Worm (Caenorhabditis elegans) whole organism, L2 larva: ENCODE data around the gene R12B2.6.

Experiments
- C34F6.9 ChIP-seq: fragments of 150-350 bp; optimal IDR thresholded peaks from 2 replicates; lab custom pipeline; 2014; ENCODE audit warnings: missing biosample characterization, missing genetic modification characterization
- F13H6.1 ChIP-seq: sonication (generic microtip); optimal IDR thresholded peaks from 2 replicates; lab custom pipeline; 2016; ENCODE audit warnings: missing genetic modification characterization, missing compliant biosample characterization
- R02D3.7 ChIP-seq: fragments of 150-350 bp; optimal IDR thresholded peaks from 2 replicates; lab custom pipeline; 2014; ENCODE audit warnings: missing biosample characterization, missing genetic modification characterization
- Y55F3AM.14 ChIP-seq: fragments of 200-800 bp; sonication (Bioruptor generic); optimal IDR thresholded peaks from 2 replicates; lab custom pipeline; 2018; ENCODE audit warnings: mild to moderate bottlenecking, missing genetic modification characterization, missing compliant biosample characterization
- ZK546.5 ChIP-seq: sonication (generic microtip); optimal IDR thresholded peaks from 2 replicates; lab custom pipeline; 2017; ENCODE audit warnings: missing biosample characterization, missing genetic modification characterization
- alr-1 ChIP-seq: fragments of 150-350 bp; optimal IDR thresholded peaks from 2 replicates; lab custom pipeline; 2014; ENCODE audit warnings: missing biosample characterization, missing genetic modification characterization
- aly-2 ChIP-seq: fragments of 150-350 bp; optimal IDR thresholded peaks from 2 replicates; lab custom pipeline; 2014; ENCODE audit warnings: missing biosample characterization, missing genetic modification characterization
- ama-1 ChIP-seq: fragments of 150-350 bp; optimal IDR thresholded peaks from 2 replicates; lab custom pipeline; 2018; ENCODE audit warnings: inconsistent platforms
- blmp-1 ChIP-seq: sonication (generic microtip); optimal IDR thresholded peaks from 2 replicates; lab custom pipeline; 2017; ENCODE audit warnings: missing genetic modification characterization, mild to moderate bottlenecking, missing compliant biosample characterization, antibody characterized with exemption, moderate library complexity; ENCODE audit not compliant: insufficient read depth
- ceh-82 ChIP-seq: fragments of 150-350 bp; optimal IDR thresholded peaks from 2 replicates; lab custom pipeline; 2014; ENCODE audit warnings: missing biosample characterization, missing genetic modification characterization
- dmd-4 ChIP-seq: sonication (generic microtip); optimal IDR thresholded peaks from 2 replicates; lab custom pipeline; 2017; ENCODE audit warnings: missing biosample characterization, missing genetic modification characterization
- egl-27 ChIP-seq: sonication (generic microtip); optimal IDR thresholded peaks from 3 replicates; lab custom pipeline; 2017; ENCODE audit warnings: missing biosample characterization, missing genetic modification reagents, missing genetic modification characterization
- elt-3 ChIP-seq: sonication (generic microtip); optimal IDR thresholded peaks from 2 replicates; lab custom pipeline; 2017; ENCODE audit warnings: missing biosample characterization, missing genetic modification characterization
- fos-1 ChIP-seq: fragments of 150-350 bp; optimal IDR thresholded peaks from 2 replicates; lab custom pipeline; 2014; ENCODE audit warnings: missing biosample characterization, missing genetic modification characterization
- lin-11 ChIP-seq: fragments of 150-350 bp; sonication (generic microtip); optimal IDR thresholded peaks from 2 replicates; lab custom pipeline; 2014; ENCODE audit warnings: missing biosample characterization, missing genetic modification characterization, inconsistent platforms, mixed read lengths
- mab-5 ChIP-seq: fragments of 150-350 bp; optimal IDR thresholded peaks from 2 replicates; lab custom pipeline; 2014; ENCODE audit warnings: missing biosample characterization, missing genetic modification characterization
- mdl-1 ChIP-seq, 2 experiments: fragments of 150-350 bp in 1 of 2; sonication (generic microtip) in 1 of 2; optimal IDR thresholded peaks; 2 replicates each; lab custom pipeline; 2017; ENCODE audit warnings: missing biosample characterization in 2 of 2, missing genetic modification characterization in 2 of 2
- nhr-12 ChIP-seq: fragments of 150-350 bp; optimal IDR thresholded peaks from 2 replicates; lab custom pipeline; 2014; ENCODE audit warnings: missing biosample characterization, missing genetic modification characterization
- nhr-129 ChIP-seq: fragments of 150-350 bp; optimal IDR thresholded peaks from 2 replicates; lab custom pipeline; 2014; ENCODE audit warnings: missing biosample characterization, missing genetic modification characterization
- nhr-21 ChIP-seq: fragments of 150-350 bp; optimal IDR thresholded peaks from 2 replicates; lab custom pipeline; 2014; ENCODE audit warnings: missing biosample characterization, missing genetic modification characterization
- nhr-237 ChIP-seq: fragments of 150-350 bp; optimal IDR thresholded peaks from 2 replicates; lab custom pipeline; 2014; ENCODE audit warnings: missing biosample characterization, missing genetic modification characterization
- nhr-25 ChIP-seq: fragments of 150-350 bp; sonication (generic microtip); optimal IDR thresholded peaks from 3 replicates; lab custom pipeline; 2014; ENCODE audit warnings: missing biosample characterization, missing genetic modification characterization
- peb-1 ChIP-seq: fragments of 150-350 bp; optimal IDR thresholded peaks from 2 replicates; lab custom pipeline; 2014; ENCODE audit warnings: missing biosample characterization, missing genetic modification characterization
- sem-4 ChIP-seq: fragments of 150-350 bp; optimal IDR thresholded peaks from 2 replicates; lab custom pipeline; 2014; ENCODE audit warnings: missing biosample characterization, missing genetic modification reagents, missing genetic modification characterization
- skn-1 ChIP-seq: sonication (generic microtip); optimal IDR thresholded peaks from 2 replicates; lab custom pipeline; 2017; ENCODE audit warnings: missing biosample characterization, missing genetic modification characterization
- sma-9 ChIP-seq, 2 experiments: fragments of 150-350 bp in 1 of 2; sonication (generic microtip) in 1 of 2; optimal IDR thresholded peaks; 2 replicates each; lab custom pipeline; 2014 to 2016; ENCODE audit warnings: missing genetic modification characterization in 2 of 2, mild to moderate bottlenecking in 1 of 2, missing biosample characterization in 1 of 2, missing compliant biosample characterization in 1 of 2, missing genetic modification reagents in 1 of 2, moderate library complexity in 1 of 2
- snpc-4 ChIP-seq: fragments of 150-350 bp; optimal IDR thresholded peaks from 2 replicates; lab custom pipeline; 2014; ENCODE audit warnings: missing biosample characterization, missing genetic modification characterization
- unc-39 ChIP-seq: fragments of 150-350 bp; optimal IDR thresholded peaks from 2 replicates; lab custom pipeline; 2014; ENCODE audit warnings: missing biosample characterization, missing genetic modification characterization
- unc-55 ChIP-seq: fragments of 150-350 bp; sonication (generic microtip); optimal IDR thresholded peaks from 3 replicates; lab custom pipeline; 2014; ENCODE audit warnings: missing biosample characterization, missing genetic modification reagents, missing genetic modification characterization
- unc-62 ChIP-seq: fragments of 150-350 bp; optimal IDR thresholded peaks from 2 replicates; lab custom pipeline; 2014; ENCODE audit warnings: missing biosample characterization, missing genetic modification reagents, missing genetic modification characterization
- ztf-4 ChIP-seq: fragments of 150-350 bp; optimal IDR thresholded peaks from 2 replicates; lab custom pipeline; 2014; ENCODE audit warnings: missing biosample characterization, missing genetic modification characterization

The R12B2.6 gene

DNA sequence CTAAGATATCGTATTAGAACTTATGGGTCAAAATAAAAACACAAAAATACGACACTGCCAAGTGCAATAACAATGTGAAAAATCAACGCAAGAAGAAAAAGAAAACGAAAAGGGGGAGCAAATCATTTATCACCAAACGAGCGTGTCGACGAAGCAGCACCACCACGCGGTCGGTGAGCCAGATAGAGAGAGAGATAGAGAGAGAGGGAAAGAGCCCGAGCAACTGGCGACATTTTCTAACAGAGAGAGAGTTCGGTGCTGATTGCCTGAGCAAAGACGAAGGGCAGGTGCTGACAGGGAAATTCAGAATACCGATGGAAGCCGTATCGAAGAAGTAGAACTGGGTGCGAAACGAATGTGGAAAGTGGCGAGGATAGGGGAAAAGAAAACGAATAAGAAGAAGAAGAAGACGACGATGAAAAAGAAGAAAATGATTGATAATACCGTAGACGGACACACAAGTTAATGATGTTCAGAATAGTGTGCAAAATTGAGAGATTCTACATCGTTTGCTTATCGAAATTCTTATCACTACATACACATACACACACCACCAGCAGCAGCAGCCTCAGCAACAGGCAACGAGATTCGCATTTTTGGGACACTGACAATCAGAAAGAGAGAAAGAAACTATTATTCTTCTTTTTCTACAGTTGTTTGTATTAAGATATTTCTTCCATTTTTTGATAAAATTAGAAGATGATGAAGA lies 1.4 kb upstream of the R12B2.6 start (continued):
- TF ChIP-seq unc-39 (tag; lab: Kevin White, UChicago) (no peak), dmd-4 (no peak), R02D3.7 (tag; lab: Kevin White, UChicago) (no peak), mdl-1 (tag; optimal IDR thresholded peaks at IDR 0.05; lab: Kevin White, UChicago) (no peak), sem-4 (tag; lab: Kevin White, UChicago) (no peak)

DNA sequence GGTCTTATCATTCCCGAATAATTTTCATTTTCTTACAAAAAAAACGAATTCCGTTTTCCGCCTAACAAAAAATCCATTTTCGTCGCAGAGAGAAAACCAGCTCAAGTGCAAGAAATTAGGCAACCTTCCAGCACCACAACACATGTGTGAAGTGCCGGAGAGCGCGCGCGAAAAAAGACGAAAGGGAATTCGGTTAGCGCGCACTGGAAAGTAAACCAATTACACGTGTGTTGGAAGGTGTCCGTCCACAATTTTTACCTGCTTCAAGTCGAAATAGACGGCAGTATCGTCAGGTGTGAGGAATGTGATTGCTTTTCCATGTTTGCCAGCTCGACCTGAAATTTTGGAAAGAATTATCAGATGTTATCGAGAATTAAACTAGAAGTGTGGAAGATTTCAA lies 710 bp upstream of the R12B2.6 start:
- no peak for TF ChIP-seq unc-62
- TF ChIP-seq Y55F3AM.14 (GFP tag; lab: Kevin White, UChicago) = no peak
- no peak for TF ChIP-seq nhr-25
- no peak for TF ChIP-seq nhr-12 (tag; lab: Kevin White, UChicago)
- no peak for TF ChIP-seq sma-9 (GFP tag; optimal IDR thresholded peaks at IDR 0.05; lab: Kevin White, UChicago)
- no peak for TF ChIP-seq sma-9 (tag; optimal IDR thresholded peaks at IDR 0.05; lab: Kevin White, UChicago)
- no peak for TF ChIP-seq ztf-4 (tag; lab: Kevin White, UChicago)
- TF ChIP-seq nhr-21 (tag; lab: Kevin White, UChicago) = no peak
- TF ChIP-seq sem-4 (tag; lab: Kevin White, UChicago) = no peak
- no peak for TF ChIP-seq lin-11 (tag; lab: Kevin White, UChicago)
- TF ChIP-seq alr-1 (tag; lab: Kevin White, UChicago) = no peak
- no peak for TF ChIP-seq skn-1 (tag; lab: Kevin White, UChicago)
- TF ChIP-seq unc-39 (tag; lab: Kevin White, UChicago) = no peak
- no peak for TF ChIP-seq ama-1
- TF ChIP-seq, all 48 proteins: peak for 0

DNA sequence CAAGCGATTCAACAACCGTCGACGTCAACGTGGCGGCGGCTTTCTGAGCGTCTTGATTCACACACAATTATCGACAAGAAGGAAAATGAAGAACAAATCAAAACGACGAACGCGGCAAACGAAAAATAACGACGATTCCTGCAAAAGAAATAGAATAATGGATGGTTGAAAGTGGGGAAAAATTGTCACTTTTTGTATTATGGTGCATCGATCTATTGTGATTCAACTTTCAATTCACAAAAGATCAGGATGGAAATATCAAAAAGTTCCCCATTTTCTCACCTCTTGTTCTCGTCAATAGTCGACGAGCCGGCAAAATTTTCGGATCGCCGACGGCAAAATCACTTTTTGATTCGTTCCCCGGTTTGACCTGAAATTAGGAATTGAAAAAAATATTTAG lies 577 bp downstream of the R12B2.6 start, which contains the start of the genes R12B2.13 and mdt-15:
TSS of gene R12B2.13 (minus strand) at position 101 of the 400 bp plus-strand sequence.
TSS of gene mdt-15 (minus strand) at position 376 of the 400 bp plus-strand sequence.
- TF ChIP-seq blmp-1 (tag; lab: Kevin White, UChicago) (no peak), R02D3.7 (tag; lab: Kevin White, UChicago) (no peak), F13H6.1 (tag; lab: Kevin White, UChicago) (no peak), mdl-1 (tag; optimal IDR thresholded peaks at IDR 0.05; lab: Kevin White, UChicago) (no peak), unc-55 (GFP tag; lab: Kevin White, UChicago) (no peak), unc-39 (tag; lab: Kevin White, UChicago) (no peak), C34F6.9 (tag; lab: Kevin White, UChicago) (no peak), unc-62 (no peak)

DNA sequence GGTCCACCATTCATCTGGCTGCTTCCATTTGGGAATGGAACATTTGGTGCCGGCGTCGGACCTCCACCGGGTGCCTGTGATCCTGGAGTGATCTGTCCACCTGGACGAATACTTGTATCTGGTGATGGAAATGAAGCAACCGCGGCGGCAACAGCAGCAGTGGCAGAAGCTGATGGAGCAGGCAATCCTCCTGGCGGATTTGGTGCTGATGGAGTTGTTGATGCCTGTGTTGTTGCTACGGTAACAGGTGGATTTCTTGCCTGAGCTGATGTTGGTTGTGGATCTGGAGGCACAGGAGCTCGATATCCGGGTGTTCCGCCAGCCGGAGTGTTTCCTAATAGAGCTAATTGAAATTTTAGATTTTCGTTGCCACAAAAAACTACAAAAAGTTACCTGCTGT lies 1.5 kb downstream of the R12B2.6 start:
- TF ChIP-seq nhr-21 (tag; lab: Kevin White, UChicago) (no peak), sem-4 (tag; lab: Kevin White, UChicago) (no peak), aly-2 (tag; lab: Kevin White, UChicago) (no peak), nhr-129 (tag; lab: Kevin White, UChicago) (no peak), fos-1 (tag; lab: Kevin White, UChicago) (no peak), snpc-4 (tag; lab: Kevin White, UChicago) (no peak), F13H6.1 (tag; lab: Kevin White, UChicago) (no peak), C34F6.9 (tag; lab: Kevin White, UChicago) (no peak), dmd-4 (no peak), elt-3 (no peak), ZK546.5 (tag; lab: Kevin White, UChicago) (no peak), R02D3.7 (tag; lab: Kevin White, UChicago) (no peak), peb-1 (tag; lab: Kevin White, UChicago) (no peak), mab-5 (tag; lab: Kevin White, UChicago) (no peak), skn-1 (tag; lab: Kevin White, UChicago) (no peak), lin-11 (tag; lab: Kevin White, UChicago) (no peak)

DNA sequence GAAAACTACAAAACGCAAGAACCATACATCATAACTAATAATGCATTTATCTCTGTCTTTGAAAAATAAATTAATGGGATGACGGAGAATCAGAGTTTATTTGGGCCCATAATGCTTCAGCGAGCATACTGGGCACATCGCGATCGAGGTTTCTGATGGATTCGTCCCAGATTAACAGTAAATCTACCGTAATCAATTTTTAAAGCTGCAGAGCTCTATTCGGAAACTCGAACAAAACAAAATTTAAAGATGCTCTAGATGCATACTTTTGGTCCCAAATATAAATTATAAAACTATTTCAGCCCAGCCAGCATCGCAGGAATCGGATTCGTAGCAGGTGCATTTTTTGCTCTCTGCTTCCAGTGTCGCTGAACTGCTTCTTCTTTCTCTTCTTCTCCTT lies 5.9 kb downstream of the R12B2.6 start:
- TF ChIP-seq ceh-82 (tag; lab: Kevin White, UChicago) (no peak), ztf-4 (tag; lab: Kevin White, UChicago) (no peak), egl-27 (tag; lab: Kevin White, UChicago) (no peak), mab-5 (tag; lab: Kevin White, UChicago) (no peak), nhr-129 (tag; lab: Kevin White, UChicago) (no peak), nhr-237 (tag; lab: Kevin White, UChicago) (no peak), C34F6.9 (tag; lab: Kevin White, UChicago) (no peak), unc-62 (no peak), skn-1 (tag; lab: Kevin White, UChicago) (no peak)
